Fruit fly (Drosophila melanogaster): ENCODE results near the gene Cpr92F.

Gene Cpr92F

dm6 chr3R:20633984-20634446 is 35.4 kb upstream of the Cpr92F start (continued):
- TF ChIP-seq CG1233 (GFP tag; optimal IDR thresholded peaks at IDR 0.05) (no peak), CG7963 (GFP tag; IDR thresholded peaks at IDR 0.05; ENCODE audit: partially characterized antibody) (no peak), CG8388 (GFP tag; optimal IDR thresholded peaks at IDR 0.05) (no peak), sens (GFP tag) (peak; percentile 91), Dip3 (GFP tag; optimal IDR thresholded peaks at IDR 0.05) (peak; percentile 46), CG30020 (tag; optimal IDR thresholded peaks at IDR 0.05) (no peak), CG18619 (GFP tag; optimal IDR thresholded peaks at IDR 0.05) (no peak), CG7271 (tag; optimal IDR thresholded peaks at IDR 0.05) (no peak), Camta (GFP tag; optimal IDR thresholded peaks at IDR 0.05) (peak; percentile 41), pb (GFP tag; optimal IDR thresholded peaks at IDR 0.05) (peak; percentile 13), Meics (GFP tag; optimal IDR thresholded peaks at IDR 0.05) (no peak), so (GFP tag; IDR thresholded peaks at IDR 0.05) (peak; percentile 78; the same call in 2 of the 3 replicates), trh (GFP tag; optimal IDR thresholded peaks at IDR 0.05) (peak; percentile 33), row (GFP tag; IDR thresholded peaks at IDR 0.05) (peak; percentile 99), abd-A (tag; optimal IDR thresholded peaks at IDR 0.05) (no peak), aop (GFP tag; IDR thresholded peaks at IDR 0.05) (no peak), Med (GFP tag) (peak; percentile 95), CG13624 (GFP tag; optimal IDR thresholded peaks at IDR 0.05) (peak; percentile 77), CG11504 (tag; optimal IDR thresholded peaks at IDR 0.05) (no peak), Ssrp (tag; optimal IDR thresholded peaks at IDR 0.05) (peak; percentile 57), Jarid2 (GFP tag; optimal IDR thresholded peaks at IDR 0.05) (no peak), odd (GFP tag; optimal IDR thresholded peaks at IDR 0.05) (no peak), esg (GFP tag; conservative IDR thresholded peaks at IDR 0.05) (peak; percentile 46), CG10209 (GFP tag; optimal IDR thresholded peaks at IDR 0.05) (no peak), CG10274 (GFP tag; optimal IDR thresholded peaks at IDR 0.05) (peak; percentile 95), lmd (GFP tag; IDR thresholded peaks at IDR 0.05) (peak; percentile 72), CG3281 (GFP tag; optimal IDR thresholded peaks at IDR 0.05) (no peak), fd96Cb (tag; optimal IDR thresholded peaks at IDR 0.05) (peak; percentile 59), B-H2 (GFP tag; optimal IDR thresholded peaks at IDR 0.05) (no peak), CG17328 (GFP tag; IDR thresholded peaks at IDR 0.05) (peak; percentile 61; the same call in 1 of the 2 replicates), ems (GFP tag; optimal IDR thresholded peaks at IDR 0.05) (peak; percentile 45), pita (GFP tag; optimal IDR thresholded peaks at IDR 0.05) (no peak), CG12659 (GFP tag; optimal IDR thresholded peaks at IDR 0.05) (no peak), CG10431 (GFP tag; optimal IDR thresholded peaks at IDR 0.05) (no peak), Blimp-1 (GFP tag; optimal IDR thresholded peaks at IDR 0.05) (no peak), hbn (GFP tag; IDR thresholded peaks at IDR 0.05; ENCODE audit: partially characterized antibody) (no peak), CHES-1-like (GFP tag; optimal IDR thresholded peaks at IDR 0.05) (peak; percentile 78), jigr1 (GFP tag; IDR thresholded peaks at IDR 0.05) (no peak), bcd (GFP tag; optimal IDR thresholded peaks at IDR 0.05) (no peak), mam (GFP tag; optimal IDR thresholded peaks at IDR 0.05) (peak; percentile 77), CG4404 (GFP tag; IDR thresholded peaks at IDR 0.05) (peak; percentile 43; the same call in 1 of the 2 replicates), Doc2 (GFP tag; IDR thresholded peaks at IDR 0.05) (no peak), dpn (GFP tag; optimal IDR thresholded peaks at IDR 0.05) (peak; percentile 65 to 73), Ada2b (GFP tag; IDR thresholded peaks at IDR 0.05) (peak; percentile 53), CG7786 (GFP tag; optimal IDR thresholded peaks at IDR 0.05) (peak; percentile 79), Dek (tag; optimal IDR thresholded peaks at IDR 0.05) (no peak), CG15601 (tag; optimal IDR thresholded peaks at IDR 0.05) (no peak), maf-S (GFP tag; optimal IDR thresholded peaks at IDR 0.05) (peak; percentile 85), CG2678 (tag; optimal IDR thresholded peaks at IDR 0.05) (no peak), pnt (GFP tag; optimal IDR thresholded peaks at IDR 0.05) (peak; percentile 44), CG18476 (GFP tag; optimal IDR thresholded peaks at IDR 0.05) (peak; percentile 22)
